Worm (Caenorhabditis elegans): Measurements from ENCODE around the gene F46H6.5.

ce11 chrX:4466218-4466617 is 25.8 kb downstream of the F46H6.5 start, which contains the start of gene nmur-3:
- no peak for TF ChIP-seq nhr-6 (tag; optimal IDR thresholded peaks at IDR 0.05)
- no peak for TF ChIP-seq zag-1 (tag; optimal IDR thresholded peaks at IDR 0.05)
- TF ChIP-seq unc-39 (tag; optimal IDR thresholded peaks at IDR 0.05) = no peak
- no peak for TF ChIP-seq mep-1 (tag; optimal IDR thresholded peaks at IDR 0.05)
- TF ChIP-seq ceh-44 (GFP tag; IDR thresholded peaks at IDR 0.05) = no peak
- TF ChIP-seq unc-130 (GFP tag; optimal IDR thresholded peaks at IDR 0.05) = no peak
- TF ChIP-seq ceh-82 (tag; optimal IDR thresholded peaks at IDR 0.05) = no peak
- TF ChIP-seq daf-16 (GFP tag; optimal IDR thresholded peaks at IDR 0.05) = no peak
- no peak for TF ChIP-seq daf-16 (tag; optimal IDR thresholded peaks at IDR 0.05)
- TF ChIP-seq lin-38 (GFP tag; IDR thresholded peaks at IDR 0.05) = no peak
- TF ChIP-seq spr-1 (tag; optimal IDR thresholded peaks at IDR 0.05) = no peak
- no peak for TF ChIP-seq zfp-3 (GFP tag; conservative IDR thresholded peaks at IDR 0.05)
- no peak for TF ChIP-seq nhr-25 (tag; optimal IDR thresholded peaks at IDR 0.05; ENCODE audit: borderline replicate concordance, insufficient read depth)
- TF ChIP-seq nhr-237 (tag; optimal IDR thresholded peaks at IDR 0.05) = no peak

Data from whole organism, L4 larva.